Worm (Caenorhabditis elegans) whole organism, L3 larva: ENCODE results near the gene clec-21.

Experiments
- aly-2 ChIP-seq: fragments of 150-350 bp; optimal IDR thresholded peaks from 2 replicates; lab custom pipeline; 2014; ENCODE audit warnings: missing biosample characterization, missing genetic modification characterization
- ceh-16 ChIP-seq: sonication (generic microtip); optimal IDR thresholded peaks from 2 replicates; lab custom pipeline; 2017; ENCODE audit warnings: missing biosample characterization, missing genetic modification characterization
- ceh-82 ChIP-seq: fragments of 150-350 bp; optimal IDR thresholded peaks from 2 replicates; lab custom pipeline; 2014; ENCODE audit warnings: missing biosample characterization, missing genetic modification characterization
- ceh-9 ChIP-seq: sonication (generic microtip); optimal IDR thresholded peaks from 2 replicates; lab custom pipeline; 2018; ENCODE audit warnings: missing biosample characterization, missing genetic modification characterization
- daf-12 ChIP-seq: fragments of 150-350 bp; optimal IDR thresholded peaks from 2 replicates; lab custom pipeline; 2014; ENCODE audit warnings: missing biosample characterization, missing genetic modification reagents, missing genetic modification characterization
- egl-27 ChIP-seq: sonication (generic microtip); optimal IDR thresholded peaks from 4 replicates; lab custom pipeline; 2017; ENCODE audit warnings: missing biosample characterization, missing genetic modification reagents, missing genetic modification characterization
- egl-5 ChIP-seq: fragments of 150-350 bp; optimal IDR thresholded peaks from 2 replicates; lab custom pipeline; 2017; ENCODE audit warnings: missing biosample characterization, missing genetic modification reagents, missing genetic modification characterization, inconsistent platforms
- elt-1 ChIP-seq: fragments of 150-350 bp; optimal IDR thresholded peaks from 2 replicates; lab custom pipeline; 2014; ENCODE audit warnings: missing biosample characterization, missing genetic modification characterization
- elt-2 ChIP-seq: sonication (generic microtip); optimal IDR thresholded peaks from 2 replicates; lab custom pipeline; 2016; ENCODE audit warnings: missing genetic modification reagents, mild to moderate bottlenecking, missing genetic modification characterization, missing compliant biosample characterization
- elt-3 ChIP-seq, 3 experiments: fragments of 150-350 bp in 1 of 3; sonication (generic microtip) in 2 of 3; optimal IDR thresholded peaks; 2 replicates in 2 of 3; 4 replicates in 1 of 3; lab custom pipeline; 2014 to 2017; ENCODE audit warnings: missing biosample characterization in 3 of 3, missing genetic modification characterization in 3 of 3
- fkh-10 ChIP-seq: sonication (generic microtip); optimal IDR thresholded peaks from 2 replicates; lab custom pipeline; 2017; ENCODE audit warnings: missing biosample characterization, missing genetic modification reagents, missing genetic modification characterization
- hmg-11 ChIP-seq: sonication (generic microtip); optimal IDR thresholded peaks from 2 replicates; lab custom pipeline; 2016; ENCODE audit warnings: missing genetic modification characterization, missing compliant biosample characterization
- jun-1 ChIP-seq: fragments of 150-350 bp; optimal IDR thresholded peaks from 2 replicates; lab custom pipeline; 2014; ENCODE audit warnings: missing biosample characterization, missing genetic modification reagents, missing genetic modification characterization
- lin-15B ChIP-seq: fragments of 150-350 bp; optimal IDR thresholded peaks from 2 replicates; lab custom pipeline; 2014; ENCODE audit warnings: missing biosample characterization, missing genetic modification characterization
- lin-39 ChIP-seq: fragments of 150-350 bp; optimal IDR thresholded peaks from 2 replicates; lab custom pipeline; 2018; ENCODE audit warnings: missing biosample characterization, missing genetic modification reagents, missing genetic modification characterization
- lsy-12 ChIP-seq: sonication (generic microtip); optimal IDR thresholded peaks from 2 replicates; lab custom pipeline; 2016; ENCODE audit warnings: mild to moderate bottlenecking, missing genetic modification characterization, missing compliant biosample characterization
- mml-1 ChIP-seq: fragments of 150-350 bp; sonication (generic microtip); optimal IDR thresholded peaks from 3 replicates; lab custom pipeline; 2014; ENCODE audit warnings: missing biosample characterization, missing genetic modification characterization
- nfya-1 ChIP-seq: sonication (generic microtip); optimal IDR thresholded peaks from 2 replicates; lab custom pipeline; 2017; ENCODE audit warnings: missing genetic modification characterization, mild to moderate bottlenecking, missing compliant biosample characterization, antibody characterized with exemption, moderate library complexity; ENCODE audit not compliant: insufficient read depth
- nhr-11 ChIP-seq: fragments of 150-350 bp; optimal IDR thresholded peaks from 2 replicates; lab custom pipeline; 2014; ENCODE audit warnings: missing biosample characterization, missing genetic modification characterization
- nhr-12 ChIP-seq: fragments of 150-350 bp; optimal IDR thresholded peaks from 2 replicates; lab custom pipeline; 2014; ENCODE audit warnings: missing biosample characterization, missing genetic modification characterization
- nhr-23 ChIP-seq: fragments of 150-350 bp; optimal IDR thresholded peaks from 2 replicates; lab custom pipeline; 2014; ENCODE audit warnings: missing biosample characterization, missing genetic modification reagents, missing genetic modification characterization
- nhr-25 ChIP-seq: sonication (generic microtip); optimal IDR thresholded peaks from 2 replicates; lab custom pipeline; 2017; ENCODE audit warnings: missing biosample characterization, missing genetic modification characterization
- nhr-28 ChIP-seq: fragments of 150-350 bp; optimal IDR thresholded peaks from 2 replicates; lab custom pipeline; 2014; ENCODE audit warnings: missing biosample characterization, missing genetic modification characterization
- nhr-43 ChIP-seq: sonication (generic microtip); optimal IDR thresholded peaks from 2 replicates; lab custom pipeline; 2016; ENCODE audit warnings: mild to moderate bottlenecking, missing genetic modification characterization, missing compliant biosample characterization; ENCODE audit not compliant: poor library complexity, severe bottlenecking
- nhr-67 ChIP-seq: fragments of 150-350 bp; optimal IDR thresholded peaks from 2 replicates; lab custom pipeline; 2014; ENCODE audit warnings: missing biosample characterization, missing genetic modification characterization
- nhr-76 ChIP-seq: fragments of 150-350 bp; sonication (generic microtip); optimal IDR thresholded peaks from 5 replicates; lab custom pipeline; 2014; ENCODE audit warnings: missing biosample characterization, missing genetic modification characterization
- nhr-77 ChIP-seq: fragments of 150-350 bp; optimal IDR thresholded peaks from 2 replicates; lab custom pipeline; 2014; ENCODE audit warnings: missing biosample characterization, missing genetic modification characterization
- pha-4 ChIP-seq: fragments of 150-350 bp; optimal IDR thresholded peaks from 2 replicates; lab custom pipeline; 2014; ENCODE audit warnings: missing biosample characterization, missing genetic modification reagents, missing genetic modification characterization
- pqm-1 ChIP-seq: fragments of 150-350 bp; optimal IDR thresholded peaks from 2 replicates; lab custom pipeline; 2017; ENCODE audit warnings: missing biosample characterization, missing genetic modification characterization, inconsistent platforms
- sea-2 ChIP-seq: fragments of 150-350 bp; sonication (generic microtip); optimal IDR thresholded peaks from 4 replicates; lab custom pipeline; 2014; ENCODE audit warnings: missing biosample characterization, missing genetic modification reagents, missing genetic modification characterization
- skn-1 ChIP-seq: fragments of 150-350 bp; optimal IDR thresholded peaks from 2 replicates; lab custom pipeline; 2014; ENCODE audit warnings: missing biosample characterization, missing genetic modification characterization
- tbx-2 ChIP-seq: sonication (generic microtip); optimal IDR thresholded peaks from 2 replicates; lab custom pipeline; 2016; ENCODE audit warnings: mild to moderate bottlenecking, missing genetic modification characterization, missing compliant biosample characterization
- unc-39 ChIP-seq: sonication (generic microtip); optimal IDR thresholded peaks from 4 replicates; lab custom pipeline; 2017; ENCODE audit warnings: missing biosample characterization, missing genetic modification characterization
- unc-62 ChIP-seq: fragments of 150-350 bp; sonication (generic microtip); optimal IDR thresholded peaks from 4 replicates; lab custom pipeline; 2014; ENCODE audit warnings: missing biosample characterization, missing genetic modification reagents, missing genetic modification characterization
- zag-1 ChIP-seq: fragments of 150-350 bp; optimal IDR thresholded peaks from 2 replicates; lab custom pipeline; 2014; ENCODE audit warnings: missing biosample characterization, missing genetic modification characterization
- ztf-11 ChIP-seq: fragments of 150-350 bp; optimal IDR thresholded peaks from 2 replicates; lab custom pipeline; 2014; ENCODE audit warnings: missing biosample characterization, missing genetic modification characterization
- ztf-4 ChIP-seq: fragments of 150-350 bp; optimal IDR thresholded peaks from 2 replicates; lab custom pipeline; 2014; ENCODE audit warnings: missing biosample characterization, missing genetic modification characterization

clec-21 gene

DNA sequence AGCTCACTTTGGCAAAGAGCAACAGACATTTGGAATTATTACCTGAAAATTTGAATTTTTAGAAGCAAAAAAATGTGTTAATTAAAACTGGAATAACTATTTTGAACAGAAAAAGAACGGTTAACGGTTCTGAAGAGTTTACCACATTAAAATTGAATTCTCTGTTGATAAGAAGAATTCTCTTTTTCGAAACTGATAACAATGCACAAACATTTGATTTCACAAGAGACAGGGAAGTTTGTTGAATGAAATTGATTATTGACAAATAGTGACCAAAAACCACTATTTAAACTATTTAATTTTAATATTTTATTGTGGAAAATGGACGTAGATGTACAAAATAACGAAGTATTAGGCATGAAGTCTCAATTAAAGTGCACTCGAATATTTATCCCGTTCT is 23.5 kb upstream of the clec-21 start:
- TF ChIP-seq pha-4 (tag; lab: Kevin White, UChicago): peak; percentile 67
- TF ChIP-seq hmg-11: no peak
- TF ChIP-seq pqm-1 (tag; lab: Kevin White, UChicago): peak; percentile 19
- TF ChIP-seq elt-3 (tag; optimal IDR thresholded peaks at IDR 0.05; lab: Kevin White, UChicago): no peak
- no peak for TF ChIP-seq unc-39
- TF ChIP-seq elt-2: peak; percentile 82
- TF ChIP-seq lsy-12 (tag; lab: Kevin White, UChicago): no peak

DNA sequence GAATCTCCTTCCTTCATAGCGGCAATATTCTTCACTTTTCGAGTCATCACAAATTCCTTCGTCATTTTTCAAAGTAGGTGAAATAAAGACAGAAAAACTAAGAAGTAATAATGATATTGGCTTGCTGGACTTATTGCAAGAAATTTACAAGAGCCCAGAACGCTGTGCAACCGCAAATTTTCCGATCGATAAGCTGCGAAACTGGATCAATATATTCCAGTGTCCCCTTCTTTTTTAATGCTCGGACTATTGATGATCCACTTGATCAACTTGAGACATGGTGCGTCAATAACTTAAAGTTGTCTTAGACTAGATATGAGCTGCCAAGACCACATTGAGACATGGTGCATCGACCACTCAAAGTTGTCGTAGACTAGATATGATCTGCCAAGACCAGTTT is 22.0 kb upstream of the clec-21 start, which contains the start of gene bath-33:
Gene bath-33 (minus strand): TSS at position 101 of the 400 bp plus-strand sequence.
- no peak for TF ChIP-seq mml-1
- TF ChIP-seq skn-1 (tag; lab: Kevin White, UChicago): no peak
- no peak for TF ChIP-seq unc-62 (GFP tag; lab: Kevin White, UChicago)
- no peak for TF ChIP-seq pqm-1 (tag; lab: Kevin White, UChicago)
- TF ChIP-seq nhr-11: no peak
- TF ChIP-seq nhr-12 (tag; lab: Kevin White, UChicago): no peak
- no peak for TF ChIP-seq ceh-16 (tag; lab: Kevin White, UChicago)
- TF ChIP-seq tbx-2 (tag; lab: Kevin White, UChicago): no peak
- no peak for TF ChIP-seq nhr-76
- no peak for TF ChIP-seq elt-3 (tag; optimal IDR thresholded peaks at IDR 0.05; lab: Kevin White, UChicago)
- TF ChIP-seq lin-15B (tag; lab: Kevin White, UChicago): no peak

- TF ChIP-seq fkh-10 (GFP tag; lab: Kevin White, UChicago): no peak
- no peak for TF ChIP-seq pqm-1 (tag; lab: Kevin White, UChicago)
- no peak for TF ChIP-seq lsy-12 (tag; lab: Kevin White, UChicago)
- no peak for TF ChIP-seq nhr-12 (tag; lab: Kevin White, UChicago)
- TF ChIP-seq nhr-23 (tag; lab: Kevin White, UChicago): no peak
- no peak for TF ChIP-seq ceh-16 (tag; lab: Kevin White, UChicago)
- no peak for TF ChIP-seq ceh-9 (tag; lab: Kevin White, UChicago)
- TF ChIP-seq ceh-82 (tag; lab: Kevin White, UChicago): no peak
- TF ChIP-seq unc-62 (GFP tag; lab: Kevin White, UChicago): no peak
- no peak for TF ChIP-seq nhr-28 (tag; lab: Kevin White, UChicago)
- TF ChIP-seq sea-2: no peak
- no peak for TF ChIP-seq mml-1
- TF ChIP-seq lin-39 (tag; lab: Kevin White, UChicago): no peak
- no peak for TF ChIP-seq ztf-11 (tag; lab: Kevin White, UChicago)
- no peak for TF ChIP-seq skn-1 (tag; lab: Kevin White, UChicago)
- TF ChIP-seq nfya-1 (tag; lab: Kevin White, UChicago): no peak
- no peak for TF ChIP-seq elt-3 (tag; optimal IDR thresholded peaks at IDR 0.05; lab: Kevin White, UChicago)
- TF ChIP-seq nhr-77 (tag; lab: Kevin White, UChicago): no peak
These were observed 21.0 kb upstream of the clec-21 start for ce11 chrII:1605010-1605409.

ce11 chrII:1603049-1603448 is 19.0 kb upstream of the clec-21 start:
- no peak for TF ChIP-seq daf-12 (tag; lab: Kevin White, UChicago)
- no peak for TF ChIP-seq jun-1
- no peak for TF ChIP-seq elt-3 (tag; optimal IDR thresholded peaks at IDR 0.05; lab: Kevin White, UChicago)
- no peak for TF ChIP-seq hmg-11
- TF ChIP-seq nhr-28 (tag; lab: Kevin White, UChicago): no peak
- no peak for TF ChIP-seq pqm-1 (tag; lab: Kevin White, UChicago)
- no peak for TF ChIP-seq nfya-1 (tag; lab: Kevin White, UChicago)
- TF ChIP-seq skn-1 (tag; lab: Kevin White, UChicago): no peak
- no peak for TF ChIP-seq lsy-12 (tag; lab: Kevin White, UChicago)
- TF ChIP-seq ztf-4 (tag; lab: Kevin White, UChicago): no peak
- TF ChIP-seq egl-5 (tag; lab: Kevin White, UChicago): no peak
- TF ChIP-seq egl-27 (tag; lab: Kevin White, UChicago): no peak

ce11 chrII:1601507-1601906 is 17.5 kb upstream of the clec-21 start, which contains the start of gene bath-47:
TSS of gene bath-47 (plus strand) at chrII:1601811.
- TF ChIP-seq elt-3 (tag; optimal IDR thresholded peaks at IDR 0.05; lab: Kevin White, UChicago) (no peak), nhr-43 (tag; lab: Kevin White, UChicago) (no peak), nhr-28 (tag; lab: Kevin White, UChicago) (no peak), elt-2 (peak; percentile 59), pqm-1 (tag; lab: Kevin White, UChicago) (peak; percentile 36), nhr-12 (tag; lab: Kevin White, UChicago) (no peak), ztf-4 (tag; lab: Kevin White, UChicago) (no peak), nhr-23 (tag; lab: Kevin White, UChicago) (no peak), elt-1 (tag; lab: Kevin White, UChicago) (no peak), unc-62 (GFP tag; lab: Kevin White, UChicago) (no peak), nhr-25 (no peak), aly-2 (tag; lab: Kevin White, UChicago) (no peak), zag-1 (tag; lab: Kevin White, UChicago) (no peak), nhr-67 (tag; lab: Kevin White, UChicago) (no peak), egl-5 (tag; lab: Kevin White, UChicago) (no peak)
